Worm (Caenorhabditis elegans) whole organism, L2 larva: ENCODE measurements around the gene T06A10.106.
"Not testable (repeated sequence)": the region's sequence is repeated elsewhere in the genome, so short reads cannot be mapped to it uniquely, and the experiment has no call there.

Source experiments
- F13H6.1 ChIP-seq: sonication (generic microtip); optimal IDR thresholded peaks from 2 replicates; lab custom pipeline; 2016; ENCODE audit warnings: missing genetic modification characterization, missing compliant biosample characterization
- ceh-82 ChIP-seq: fragments of 150-350 bp; optimal IDR thresholded peaks from 2 replicates; lab custom pipeline; 2014; ENCODE audit warnings: missing biosample characterization, missing genetic modification characterization
- mbf-1 ChIP-seq: sonication (generic microtip); optimal IDR thresholded peaks from 2 replicates; lab custom pipeline; 2017; ENCODE audit warnings: missing biosample characterization, missing genetic modification characterization

- not testable (repeated sequence) for TF ChIP-seq F13H6.1 (tag; lab: Kevin White, UChicago); ceh-82; mbf-1 (tag; lab: Kevin White, UChicago)
Observed at ce11 chrIV:16895288-16895687, 26.5 kb upstream of the T06A10.106 start, which contains the start of gene T06A10.2.
